Worm (Caenorhabditis elegans) whole organism, mixed stage, embryonic: ENCODE results near the gene ceh-7.

Experiments used
- M03D4.4 ChIP-seq: sonication (generic microtip); optimal IDR thresholded peaks from 2 replicates; lab custom pipeline; 2017; ENCODE audit warnings: mild to moderate bottlenecking, missing genetic modification characterization, missing compliant biosample characterization
- bed-3 ChIP-seq: fragments of 200-800 bp; sonication (Bioruptor generic); optimal IDR thresholded peaks from 3 replicates; lab custom pipeline; 2018; ENCODE audit warnings: mild to moderate bottlenecking, missing genetic modification characterization, moderate library complexity, missing compliant biosample characterization
- blmp-1 ChIP-seq: fragments of 150-350 bp; optimal IDR thresholded peaks from 2 replicates; lab custom pipeline; 2014; ENCODE audit warnings: missing biosample characterization, missing genetic modification characterization
- ceh-43 ChIP-seq: fragments of 200-800 bp; sonication (Bioruptor generic); optimal IDR thresholded peaks from 2 replicates; lab custom pipeline; 2018; ENCODE audit warnings: mild to moderate bottlenecking, missing genetic modification characterization, moderate library complexity, missing compliant biosample characterization
- ceh-83 ChIP-seq: fragments of 200-800 bp; sonication (Bioruptor generic); optimal IDR thresholded peaks from 2 replicates; lab custom pipeline; 2018; ENCODE audit warnings: mild to moderate bottlenecking, missing genetic modification characterization, missing compliant biosample characterization
- ces-1 ChIP-seq: fragments of 150-350 bp; optimal IDR thresholded peaks from 2 replicates; lab custom pipeline; 2014; ENCODE audit warnings: missing biosample characterization, missing genetic modification reagents, missing genetic modification characterization
- cnd-1 ChIP-seq: fragments of 200-800 bp; sonication (Bioruptor generic); optimal IDR thresholded peaks from 2 replicates; lab custom pipeline; 2018; ENCODE audit warnings: mild to moderate bottlenecking, missing genetic modification characterization, missing compliant biosample characterization
- drap-1 ChIP-seq: fragments of 200-800 bp; sonication (Bioruptor generic); optimal IDR thresholded peaks from 3 replicates; lab custom pipeline; 2018; ENCODE audit warnings: mild to moderate bottlenecking, missing genetic modification characterization, missing compliant biosample characterization
- elt-1 ChIP-seq: sonication (generic microtip); optimal IDR thresholded peaks from 2 replicates; lab custom pipeline; 2017; ENCODE audit warnings: missing genetic modification characterization, mild to moderate bottlenecking, missing compliant biosample characterization, antibody characterized with exemption, moderate library complexity, borderline replicate concordance; ENCODE audit not compliant: insufficient read depth
- elt-3 ChIP-seq: fragments of 150-350 bp; optimal IDR thresholded peaks from 2 replicates; lab custom pipeline; 2014; ENCODE audit warnings: missing biosample characterization, missing genetic modification characterization
- flh-1 ChIP-seq: fragments of 200-800 bp; sonication (Bioruptor generic); optimal IDR thresholded peaks from 2 replicates; lab custom pipeline; 2018; ENCODE audit warnings: mild to moderate bottlenecking, missing genetic modification characterization, moderate library complexity, missing compliant biosample characterization
- ham-2 ChIP-seq: fragments of 200-800 bp; sonication (Bioruptor generic); optimal IDR thresholded peaks from 2 replicates; lab custom pipeline; 2018; ENCODE audit warnings: mild to moderate bottlenecking, missing genetic modification characterization, missing compliant biosample characterization
- lin-13 ChIP-seq: fragments of 150-350 bp; optimal IDR thresholded peaks from 2 replicates; lab custom pipeline; 2014; ENCODE audit warnings: missing biosample characterization, missing genetic modification characterization
- lin-32 ChIP-seq: fragments of 200-800 bp; sonication (Bioruptor generic); optimal IDR thresholded peaks from 2 replicates; lab custom pipeline; 2018; ENCODE audit warnings: mild to moderate bottlenecking, missing genetic modification characterization, missing compliant biosample characterization
- lsy-2 ChIP-seq: fragments of 150-350 bp; optimal IDR thresholded peaks from 2 replicates; lab custom pipeline; 2014; ENCODE audit warnings: missing biosample characterization, missing genetic modification characterization
- mab-5 ChIP-seq: fragments of 150-350 bp; optimal IDR thresholded peaks from 2 replicates; lab custom pipeline; 2014; ENCODE audit warnings: missing biosample characterization, missing genetic modification characterization
- mep-1 ChIP-seq: fragments of 150-350 bp; optimal IDR thresholded peaks from 2 replicates; lab custom pipeline; 2017; ENCODE audit warnings: missing biosample characterization, missing genetic modification reagents, missing genetic modification characterization, inconsistent platforms
- mls-2 ChIP-seq: sonication (generic microtip); optimal IDR thresholded peaks from 2 replicates; lab custom pipeline; 2016; ENCODE audit warnings: mild to moderate bottlenecking, missing genetic modification characterization, moderate library complexity, missing compliant biosample characterization
- nhr-12 ChIP-seq: fragments of 150-350 bp; optimal IDR thresholded peaks from 2 replicates; lab custom pipeline; 2014; ENCODE audit warnings: missing biosample characterization, missing genetic modification characterization
- nhr-2 ChIP-seq: fragments of 150-350 bp; optimal IDR thresholded peaks from 2 replicates; lab custom pipeline; 2014; ENCODE audit warnings: missing biosample characterization, missing genetic modification characterization
- nhr-237 ChIP-seq: fragments of 150-350 bp; optimal IDR thresholded peaks from 2 replicates; lab custom pipeline; 2014; ENCODE audit warnings: missing biosample characterization, missing genetic modification characterization
- nhr-28 ChIP-seq: fragments of 150-350 bp; optimal IDR thresholded peaks from 2 replicates; lab custom pipeline; 2014; ENCODE audit warnings: missing biosample characterization, missing genetic modification characterization
- nhr-76 ChIP-seq: sonication (generic microtip); optimal IDR thresholded peaks from 2 replicates; lab custom pipeline; 2017; ENCODE audit warnings: missing biosample characterization, missing genetic modification characterization
- pha-4 ChIP-seq: fragments of 150-350 bp; optimal IDR thresholded peaks from 2 replicates; lab custom pipeline; 2018; ENCODE audit warnings: missing biosample characterization, missing genetic modification reagents, missing genetic modification characterization
- tbx-8 ChIP-seq: fragments of 200-800 bp; sonication (Bioruptor generic); optimal IDR thresholded peaks from 2 replicates; lab custom pipeline; 2018; ENCODE audit warnings: mild to moderate bottlenecking, missing genetic modification characterization, moderate library complexity, missing compliant biosample characterization
- unc-120 ChIP-seq: sonication (generic microtip); optimal IDR thresholded peaks from 2 replicates; lab custom pipeline; 2017; ENCODE audit warnings: missing genetic modification characterization, missing compliant biosample characterization; ENCODE audit not compliant: poor library complexity, severe bottlenecking
- unc-62 ChIP-seq: fragments of 150-350 bp; optimal IDR thresholded peaks from 2 replicates; lab custom pipeline; 2014; ENCODE audit warnings: missing biosample characterization, missing genetic modification reagents, missing genetic modification characterization
- zip-8 ChIP-seq: fragments of 150-350 bp; optimal IDR thresholded peaks from 2 replicates; lab custom pipeline; 2014; ENCODE audit warnings: missing biosample characterization, missing genetic modification characterization
- ztf-11 ChIP-seq: fragments of 150-350 bp; optimal IDR thresholded peaks from 2 replicates; lab custom pipeline; 2014; ENCODE audit warnings: missing biosample characterization, missing genetic modification characterization

The ceh-7 gene

DNA sequence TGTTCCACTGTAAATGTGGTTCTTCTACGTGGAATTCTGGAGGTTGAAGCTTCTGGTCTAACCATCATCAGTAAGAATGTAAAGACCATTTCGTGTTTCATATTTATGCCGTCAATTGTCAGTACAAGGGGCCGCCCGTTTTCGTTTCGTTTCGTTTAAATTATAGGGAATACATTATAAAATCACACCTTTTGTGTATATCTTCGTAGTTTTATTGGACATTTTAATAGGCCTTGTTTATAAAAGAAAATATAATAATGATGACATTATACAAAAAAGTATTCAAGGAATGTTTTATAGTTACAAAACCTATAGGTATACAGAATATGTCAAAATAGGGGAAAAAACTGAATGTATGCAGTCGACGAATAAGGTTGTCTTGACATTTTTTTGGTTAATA is at the start of gene ceh-7:
Gene ceh-7, minus strand, starts transcription at position 101 of the 400 bp plus-strand sequence.
- TF ChIP-seq ham-2 (GFP tag; lab: Kevin White, UChicago) (no peak), mls-2 (tag; lab: Kevin White, UChicago) (no peak), M03D4.4 (no peak)

DNA sequence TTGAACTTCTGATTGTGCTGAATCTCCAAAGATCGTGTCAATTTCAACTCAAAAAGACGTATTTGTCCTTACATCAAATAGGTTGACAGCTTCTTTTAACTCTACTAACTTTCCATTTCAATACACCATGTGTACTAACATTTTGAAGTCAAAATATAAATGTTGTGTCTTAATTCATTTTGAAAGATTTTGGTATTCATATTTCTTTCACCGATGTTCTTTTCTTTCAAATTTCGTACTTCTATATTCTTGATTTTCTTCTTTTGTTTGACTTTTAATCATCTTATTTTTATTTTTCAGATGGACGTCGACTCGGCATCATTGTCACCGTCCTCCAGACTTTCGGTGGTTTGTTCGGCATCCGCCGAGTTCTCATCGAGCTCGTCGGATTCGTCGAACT is 48.1 kb upstream of the ceh-7 start, which contains the start of gene atf-2:
Gene atf-2, plus strand, starts transcription at position 301 of the 400 bp plus-strand sequence.
- no peak for TF ChIP-seq elt-3 (tag; lab: Kevin White, UChicago)
- TF ChIP-seq mep-1 (tag; lab: Kevin White, UChicago), result no peak
- TF ChIP-seq pha-4 (tag; lab: Kevin White, UChicago), result no peak
- no peak for TF ChIP-seq drap-1

DNA sequence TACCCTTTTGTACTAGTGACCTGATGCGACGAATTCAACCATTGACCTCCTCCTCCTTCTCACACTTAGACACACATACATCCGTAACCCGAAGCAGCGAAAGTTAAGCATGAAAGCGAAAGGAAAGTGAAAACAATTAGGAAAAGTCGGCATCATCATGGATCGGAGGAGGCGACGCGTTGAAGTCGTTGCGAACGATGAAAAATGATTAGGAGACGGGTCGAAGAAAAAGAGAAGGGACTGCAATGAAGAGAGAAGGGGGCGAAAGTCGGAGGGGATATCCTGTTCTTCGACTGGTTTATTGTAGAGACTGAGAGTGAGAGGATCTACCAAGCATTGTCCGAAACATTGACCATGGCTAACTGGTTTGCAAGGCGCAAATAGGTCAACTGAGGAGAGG is 47.4 kb upstream of the ceh-7 start:
- TF ChIP-seq tbx-8 (GFP tag; lab: Kevin White, UChicago) (no peak), nhr-28 (tag; lab: Kevin White, UChicago) (no peak), mep-1 (tag; lab: Kevin White, UChicago) (peak; percentile 5), mab-5 (tag; lab: Kevin White, UChicago) (no peak), ham-2 (GFP tag; lab: Kevin White, UChicago) (peak; percentile 99), nhr-237 (tag; lab: Kevin White, UChicago) (peak; percentile 8), lsy-2 (tag; lab: Kevin White, UChicago) (no peak), elt-1 (tag; lab: Kevin White, UChicago) (peak; percentile 1), cnd-1 (tag; lab: Kevin White, UChicago) (no peak), flh-1 (GFP tag; lab: Kevin White, UChicago) (no peak), blmp-1 (tag; lab: Kevin White, UChicago) (peak; percentile 100)
- TF ChIP-seq, all 35 proteins: peak for 5

DNA sequence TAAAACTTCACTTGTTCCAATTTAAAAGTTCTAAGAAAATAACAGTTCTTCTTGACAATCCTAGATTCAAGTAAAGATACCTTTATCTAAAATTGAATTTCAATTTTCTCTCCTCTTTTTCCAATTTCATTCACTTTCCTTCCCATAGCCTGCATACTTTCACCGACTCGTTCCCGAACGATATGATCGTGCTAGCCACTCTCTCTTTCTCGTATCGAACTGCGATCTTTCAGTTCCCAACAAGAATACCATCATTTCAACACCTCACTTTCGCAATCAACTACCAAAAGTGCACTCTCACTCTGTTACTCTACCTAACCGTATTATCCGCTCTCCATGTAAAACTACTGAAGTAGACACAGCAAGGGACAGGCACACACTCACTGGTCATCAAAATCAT is 46.4 kb upstream of the ceh-7 start:
- no peak for TF ChIP-seq ceh-43 (GFP tag; lab: Kevin White, UChicago)
- no peak for TF ChIP-seq elt-1 (tag; lab: Kevin White, UChicago)

DNA sequence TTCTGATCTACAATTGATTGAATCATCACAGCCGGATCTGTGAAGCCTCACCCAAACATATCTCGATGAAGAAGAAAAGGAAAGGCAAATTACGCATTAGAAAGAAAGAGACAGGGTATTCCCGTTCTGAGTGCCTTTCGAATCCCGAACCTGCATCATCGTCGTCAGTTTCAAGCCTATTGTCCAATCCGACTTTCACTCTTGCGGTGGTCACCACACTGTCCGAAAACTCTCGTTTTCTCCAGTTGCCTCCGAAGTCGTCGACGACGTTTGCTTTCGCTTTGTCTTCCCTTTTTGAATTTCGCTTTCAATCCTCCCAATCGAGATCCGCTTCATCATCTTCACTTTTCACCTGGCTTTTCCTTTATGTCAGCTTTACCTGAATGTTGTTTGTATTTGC is 45.5 kb upstream of the ceh-7 start:
- TF ChIP-seq ham-2 (GFP tag; lab: Kevin White, UChicago) (peak; percentile 80), elt-1 (tag; lab: Kevin White, UChicago) (peak; percentile 58), nhr-28 (tag; lab: Kevin White, UChicago) (no peak), ceh-83 (GFP tag; lab: Kevin White, UChicago) (no peak), ztf-11 (tag; lab: Kevin White, UChicago) (no peak), blmp-1 (tag; lab: Kevin White, UChicago) (peak; percentile 99), bed-3 (no peak), M03D4.4 (no peak)

DNA sequence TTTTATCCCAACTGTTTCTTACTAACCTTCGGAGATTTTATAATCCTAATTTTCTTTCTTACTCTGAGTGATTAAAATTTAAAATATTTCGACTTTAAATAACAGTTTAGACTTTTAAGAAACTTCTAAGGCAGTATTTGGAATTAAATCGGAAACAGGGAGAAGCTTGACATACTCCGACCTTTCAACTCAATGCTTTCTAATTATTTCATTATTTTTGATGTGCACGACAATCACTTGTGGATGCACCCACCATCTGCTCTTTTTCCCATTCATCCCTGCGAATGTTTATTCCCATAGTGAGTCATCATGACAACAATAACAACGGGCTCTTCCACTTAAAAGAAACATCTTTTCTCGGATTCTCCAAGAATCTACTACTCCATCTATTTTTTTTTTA is 45.0 kb upstream of the ceh-7 start:
- TF ChIP-seq ces-1 (GFP tag; lab: Kevin White, UChicago) (peak; percentile 58), cnd-1 (tag; lab: Kevin White, UChicago) (peak; percentile 69), nhr-12 (tag; lab: Kevin White, UChicago) (no peak)

DNA sequence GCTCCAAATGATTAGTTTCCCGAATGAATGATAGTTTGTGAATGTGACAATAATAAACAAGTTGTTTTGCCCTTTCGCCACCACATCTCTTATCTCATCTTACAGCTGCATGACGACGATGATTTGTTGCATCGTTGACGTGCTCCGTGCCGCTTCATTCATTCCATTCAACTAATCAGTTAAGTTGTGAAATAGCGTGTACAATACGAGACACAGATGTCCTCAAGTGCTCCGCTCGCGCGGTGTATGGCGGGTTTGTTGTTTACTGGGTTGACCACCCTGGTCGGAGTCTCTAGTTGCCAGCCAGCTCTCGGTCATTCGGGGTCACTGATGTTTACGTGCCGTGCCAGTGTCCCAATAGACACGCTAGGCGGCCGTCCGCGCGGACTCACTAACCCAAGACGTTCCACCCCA is 44.3 kb upstream of the ceh-7 start:
- TF ChIP-seq cnd-1 (tag; lab: Kevin White, UChicago) (peak; percentile 63), lin-32 (GFP tag; lab: Kevin White, UChicago) (no peak), drap-1 (peak; percentile 55), zip-8 (no peak), nhr-28 (tag; lab: Kevin White, UChicago) (no peak), unc-62 (peak; percentile 65), mep-1 (tag; lab: Kevin White, UChicago) (peak; percentile 8), pha-4 (tag; lab: Kevin White, UChicago) (peak; percentile 69), mab-5 (tag; lab: Kevin White, UChicago) (peak; percentile 32), lin-13 (tag; lab: Kevin White, UChicago) (no peak), nhr-12 (tag; lab: Kevin White, UChicago) (no peak), bed-3 (no peak), mls-2 (tag; lab: Kevin White, UChicago) (peak; percentile 68), ceh-83 (GFP tag; lab: Kevin White, UChicago) (no peak), ztf-11 (tag; lab: Kevin White, UChicago) (no peak), unc-120 (peak; percentile 24), nhr-76 (tag; lab: Kevin White, UChicago) (no peak), ces-1 (GFP tag; lab: Kevin White, UChicago) (peak; percentile 30), M03D4.4 (peak; percentile 40), nhr-2 (tag; lab: Kevin White, UChicago) (peak; percentile 7), elt-1 (tag; lab: Kevin White, UChicago) (no peak), ceh-43 (GFP tag; lab: Kevin White, UChicago) (peak; percentile 29)
